Worm (Caenorhabditis elegans): Measurements from ENCODE around the gene wnk-1.

Gene wnk-1

DNA sequence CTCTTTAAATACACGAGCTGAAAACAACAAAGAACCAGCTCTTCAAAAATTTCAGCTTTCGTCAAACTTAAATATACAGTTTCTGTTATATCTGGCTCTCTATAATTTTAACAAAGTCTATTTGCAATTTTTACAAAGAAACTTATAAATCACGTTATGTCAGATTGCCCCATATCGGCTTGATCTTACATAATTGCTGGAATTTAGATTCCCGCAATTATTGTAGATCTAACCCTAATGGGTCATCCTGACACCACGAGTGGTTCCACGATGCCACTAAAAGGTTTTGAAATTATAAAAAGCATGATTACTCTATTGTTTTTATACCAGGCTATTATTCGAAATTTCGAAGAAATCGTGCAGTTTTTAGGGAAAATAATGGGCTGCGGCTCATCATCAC is 51.2 kb downstream of the wnk-1 start, which contains the start of gene Y11D7A.8:
TSS of gene Y11D7A.8 (plus strand) at position 301 of the 400 bp plus-strand sequence.
- no peak for TF ChIP-seq unc-62 (GFP tag; optimal IDR thresholded peaks at IDR 0.05)
- TF ChIP-seq nhr-23 (tag; optimal IDR thresholded peaks at IDR 0.05), result no peak
- no peak for TF ChIP-seq nhr-237 (tag; optimal IDR thresholded peaks at IDR 0.05)
- no peak for TF ChIP-seq ZK546.5 (tag; optimal IDR thresholded peaks at IDR 0.05)
- no peak for TF ChIP-seq ama-1 (optimal IDR thresholded peaks at IDR 0.05)
- no peak for TF ChIP-seq elt-1 (tag; optimal IDR thresholded peaks at IDR 0.05)
- no peak for TF ChIP-seq lin-15B (tag; optimal IDR thresholded peaks at IDR 0.05)
- TF ChIP-seq nhr-77 (tag; optimal IDR thresholded peaks at IDR 0.05), result no peak
- TF ChIP-seq nhr-67 (tag; optimal IDR thresholded peaks at IDR 0.05), result no peak
- no peak for TF ChIP-seq ceh-82 (tag; optimal IDR thresholded peaks at IDR 0.05)
- no peak for TF ChIP-seq pqm-1 (tag; optimal IDR thresholded peaks at IDR 0.05)
- TF ChIP-seq elt-3 (tag; optimal IDR thresholded peaks at IDR 0.05), result no peak
- no peak for TF ChIP-seq daf-12 (tag; optimal IDR thresholded peaks at IDR 0.05)
- TF ChIP-seq ceh-16 (tag; optimal IDR thresholded peaks at IDR 0.05), result no peak

DNA sequence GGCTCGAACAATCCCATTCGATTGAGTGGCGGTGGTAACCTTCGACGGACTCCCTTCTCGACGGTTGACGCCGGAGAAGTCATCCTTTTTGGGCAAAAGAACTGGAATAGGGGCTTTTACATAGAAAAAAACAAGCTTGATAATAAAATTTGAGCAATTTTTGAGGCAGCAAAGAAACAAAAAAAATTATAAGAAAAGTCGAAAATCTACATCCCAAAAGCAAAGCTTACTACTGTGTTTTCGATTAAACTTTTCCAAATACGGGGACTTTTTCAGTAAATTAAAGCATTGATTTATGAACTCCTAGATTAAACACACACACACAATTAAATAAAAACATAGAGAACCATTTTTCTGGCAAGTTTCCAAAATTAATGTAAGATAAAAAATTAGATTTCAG is 56.1 kb downstream of the wnk-1 start, which contains the start of gene Y11D7A.9:
TSS of gene Y11D7A.9 (minus strand) at position 101 of the 400 bp plus-strand sequence.
- TF ChIP-seq ceh-9 (tag; optimal IDR thresholded peaks at IDR 0.05) (no peak), nhr-28 (tag; optimal IDR thresholded peaks at IDR 0.05) (no peak), unc-62 (GFP tag; optimal IDR thresholded peaks at IDR 0.05) (no peak), lin-39 (tag; optimal IDR thresholded peaks at IDR 0.05) (no peak), mml-1 (tag; optimal IDR thresholded peaks at IDR 0.05) (no peak), nfya-1 (tag; optimal IDR thresholded peaks at IDR 0.05; ENCODE audit: insufficient read depth) (no peak), ceh-82 (tag; optimal IDR thresholded peaks at IDR 0.05) (no peak), elt-2 (tag; optimal IDR thresholded peaks at IDR 0.05) (no peak), ztf-4 (tag; optimal IDR thresholded peaks at IDR 0.05) (no peak), jun-1 (tag; optimal IDR thresholded peaks at IDR 0.05) (no peak), pha-4 (tag; optimal IDR thresholded peaks at IDR 0.05) (no peak), eor-1 (tag; optimal IDR thresholded peaks at IDR 0.05) (no peak), ceh-28 (tag; optimal IDR thresholded peaks at IDR 0.05) (no peak), nhr-76 (tag; optimal IDR thresholded peaks at IDR 0.05) (no peak), tbx-2 (tag; optimal IDR thresholded peaks at IDR 0.05) (no peak), nhr-11 (tag; optimal IDR thresholded peaks at IDR 0.05) (no peak), lin-15B (tag; optimal IDR thresholded peaks at IDR 0.05) (no peak)

DNA sequence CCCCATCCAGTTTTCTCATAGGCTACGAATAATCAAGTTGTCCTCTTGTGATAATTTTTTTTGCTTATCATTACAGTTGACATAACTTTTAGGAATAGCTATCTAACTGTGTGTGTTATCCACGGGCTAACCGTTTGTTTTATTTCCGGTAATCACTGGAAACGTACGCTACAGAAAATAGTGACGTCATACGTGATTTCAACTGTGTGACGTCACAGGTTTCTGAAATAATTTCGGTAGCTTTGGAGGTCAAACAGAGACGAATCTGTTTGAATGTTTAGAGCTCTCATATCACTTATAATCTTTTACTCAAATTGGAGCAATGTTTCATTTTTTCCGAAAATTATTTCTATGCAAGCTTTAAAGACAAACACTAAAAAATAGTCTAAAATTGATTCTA is 57.0 kb downstream of the wnk-1 start:
- TF ChIP-seq eor-1 (tag; optimal IDR thresholded peaks at IDR 0.05) (no peak), jun-1 (tag; optimal IDR thresholded peaks at IDR 0.05) (no peak), ceh-16 (tag; optimal IDR thresholded peaks at IDR 0.05) (no peak), aly-2 (tag; optimal IDR thresholded peaks at IDR 0.05) (no peak), nhr-77 (tag; optimal IDR thresholded peaks at IDR 0.05) (no peak), ceh-9 (tag; optimal IDR thresholded peaks at IDR 0.05) (no peak), pha-4 (tag; optimal IDR thresholded peaks at IDR 0.05) (no peak)

DNA sequence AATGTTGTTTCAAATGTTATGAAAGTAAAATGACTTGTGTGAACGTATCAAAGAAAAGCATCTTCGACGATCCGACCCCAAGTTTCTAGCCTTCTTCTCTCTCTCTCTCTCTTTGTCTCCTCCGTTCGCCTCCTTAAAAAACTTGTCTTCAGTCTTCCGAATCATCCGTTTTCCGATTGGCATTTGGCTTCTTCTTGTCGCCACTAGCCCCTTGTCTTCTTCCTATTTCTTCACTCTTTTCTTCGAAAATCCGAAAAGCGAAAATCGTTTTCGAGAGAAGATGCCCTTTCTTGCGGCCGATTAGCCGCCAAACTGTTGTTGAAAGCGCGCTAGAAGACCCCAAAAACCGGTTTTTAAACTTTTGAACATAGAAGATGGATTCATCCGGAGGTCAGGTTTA is 58.6 kb downstream of the wnk-1 start:
- no peak for TF ChIP-seq sea-2 (GFP tag; optimal IDR thresholded peaks at IDR 0.05)
- no peak for TF ChIP-seq nhr-28 (tag; optimal IDR thresholded peaks at IDR 0.05)
- TF ChIP-seq R02D3.7 (tag; optimal IDR thresholded peaks at IDR 0.05), result no peak
- no peak for TF ChIP-seq nhr-76 (tag; optimal IDR thresholded peaks at IDR 0.05)
- no peak for TF ChIP-seq pha-4 (tag; optimal IDR thresholded peaks at IDR 0.05)
- TF ChIP-seq tbx-2 (tag; optimal IDR thresholded peaks at IDR 0.05), result peak; percentile 13
- TF ChIP-seq mml-1 (tag; optimal IDR thresholded peaks at IDR 0.05), result no peak
- TF ChIP-seq nhr-11 (tag; optimal IDR thresholded peaks at IDR 0.05), result no peak
- TF ChIP-seq snpc-4 (tag; optimal IDR thresholded peaks at IDR 0.05), result no peak
- TF ChIP-seq ceh-82 (tag; optimal IDR thresholded peaks at IDR 0.05), result no peak
- TF ChIP-seq lsy-12 (tag; optimal IDR thresholded peaks at IDR 0.05), result no peak
- TF ChIP-seq ceh-16 (tag; optimal IDR thresholded peaks at IDR 0.05), result no peak
- peak; percentile 56 for TF ChIP-seq nhr-25 (tag; optimal IDR thresholded peaks at IDR 0.05)
- peak; percentile 14 for TF ChIP-seq nhr-23 (tag; optimal IDR thresholded peaks at IDR 0.05)
- TF ChIP-seq egl-27 (tag; optimal IDR thresholded peaks at IDR 0.05), result no peak
- TF ChIP-seq skn-1 (tag; optimal IDR thresholded peaks at IDR 0.05), result no peak
- TF ChIP-seq nhr-43 (tag; optimal IDR thresholded peaks at IDR 0.05; ENCODE audit: poor library complexity, severe bottlenecking), result peak; percentile 52
- TF ChIP-seq nfya-1 (tag; optimal IDR thresholded peaks at IDR 0.05; ENCODE audit: insufficient read depth), result no peak
- TF ChIP-seq ceh-9 (tag; optimal IDR thresholded peaks at IDR 0.05), result no peak
- no peak for TF ChIP-seq fkh-10 (GFP tag; optimal IDR thresholded peaks at IDR 0.05)
- no peak for TF ChIP-seq lin-15B (tag; optimal IDR thresholded peaks at IDR 0.05)
- TF ChIP-seq fos-1 (tag; optimal IDR thresholded peaks at IDR 0.05), result no peak
- no peak for TF ChIP-seq elt-3 (tag; optimal IDR thresholded peaks at IDR 0.05)
- TF ChIP-seq eor-1 (tag; optimal IDR thresholded peaks at IDR 0.05), result no peak
- TF ChIP-seq ama-1 (optimal IDR thresholded peaks at IDR 0.05), result peak; percentile 89
- no peak for TF ChIP-seq jun-1 (tag; optimal IDR thresholded peaks at IDR 0.05)
- TF ChIP-seq ceh-28 (tag; optimal IDR thresholded peaks at IDR 0.05), result no peak

All from whole organism, L3 larva.